Worm (Caenorhabditis elegans): ENCODE results near the gene cex-2.

DNA sequence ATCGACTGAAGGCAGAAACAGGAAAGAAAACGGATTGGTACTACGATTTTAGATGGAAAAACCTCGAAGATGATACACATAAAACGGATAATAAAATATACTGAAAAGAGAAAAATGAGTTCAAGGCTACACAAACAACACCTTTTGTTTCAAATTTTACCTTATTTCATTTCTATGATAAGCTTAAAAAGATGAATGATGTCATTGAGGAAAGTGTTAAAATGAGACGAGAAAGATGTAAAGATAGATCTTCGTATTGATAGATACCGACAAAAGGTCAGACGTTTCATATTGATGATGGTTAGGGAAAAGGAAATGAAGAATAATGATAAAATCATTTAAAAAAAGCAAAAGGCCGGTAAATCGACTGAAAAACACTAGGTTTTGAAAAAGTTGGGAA, 45.6 kb downstream of the cex-2 start:
- TF ChIP-seq W03F9.2 (tag; optimal IDR thresholded peaks at IDR 0.05) (no peak), dao-5 (tag; optimal IDR thresholded peaks at IDR 0.05) (no peak), him-1 (tag; optimal IDR thresholded peaks at IDR 0.05) (no peak)

Measured in whole organism, L4/young adult.